Fruit fly (Drosophila melanogaster): ENCODE results near the gene rod.

rod gene

DNA sequence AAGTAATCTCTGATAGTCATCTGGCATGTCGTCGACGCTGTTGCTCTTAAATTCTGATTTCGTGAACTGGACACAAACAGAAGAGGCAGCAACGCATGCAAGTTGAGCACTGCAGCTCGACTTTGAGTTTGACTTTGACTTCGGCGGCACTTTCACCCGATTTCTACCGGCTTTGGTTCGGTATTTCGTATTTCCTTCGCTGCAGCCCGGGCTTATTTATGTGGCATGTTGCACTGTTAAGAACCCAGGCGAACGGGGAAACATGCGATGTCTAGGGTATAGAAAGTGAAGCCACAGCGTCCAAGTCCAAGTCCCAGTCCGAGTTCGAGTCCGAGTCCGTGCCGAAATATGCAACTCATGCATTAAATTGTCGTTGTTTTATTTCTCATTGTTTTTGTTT, 16.6 kb upstream of the rod start:
- no peak for TF ChIP-seq CG10979 (tag; optimal IDR thresholded peaks at IDR 0.05)
- no peak for TF ChIP-seq CG17361 (GFP tag; IDR thresholded peaks at IDR 0.05)
- no peak for TF ChIP-seq NC2β (GFP tag; optimal IDR thresholded peaks at IDR 0.05)
- peak; percentile 68 for TF ChIP-seq Blimp-1 (GFP tag; optimal IDR thresholded peaks at IDR 0.05)
- no peak for TF ChIP-seq sr (GFP tag; IDR thresholded peaks at IDR 0.05)
- no peak for TF ChIP-seq pnt (GFP tag; optimal IDR thresholded peaks at IDR 0.05)
- no peak for TF ChIP-seq CG4282 (GFP tag; optimal IDR thresholded peaks at IDR 0.05)

- TF ChIP-seq grn (GFP tag; optimal IDR thresholded peaks at IDR 0.05) (peak; percentile 66), CG1647 (GFP tag; optimal IDR thresholded peaks at IDR 0.05) (no peak), CG12769 (tag; optimal IDR thresholded peaks at IDR 0.05) (peak; percentile 3), Blimp-1 (GFP tag; optimal IDR thresholded peaks at IDR 0.05) (peak; percentile 54), CG6765 (GFP tag; optimal IDR thresholded peaks at IDR 0.05) (no peak), chinmo (GFP tag; IDR thresholded peaks at IDR 0.05; ENCODE audit: partially characterized antibody) (0 out of 4 replicates have a peak, but pooled peaks have one; percentile 12)
Measured at dm6 chr3R:31564588-31564987, 16.2 kb upstream of the rod start.

DNA sequence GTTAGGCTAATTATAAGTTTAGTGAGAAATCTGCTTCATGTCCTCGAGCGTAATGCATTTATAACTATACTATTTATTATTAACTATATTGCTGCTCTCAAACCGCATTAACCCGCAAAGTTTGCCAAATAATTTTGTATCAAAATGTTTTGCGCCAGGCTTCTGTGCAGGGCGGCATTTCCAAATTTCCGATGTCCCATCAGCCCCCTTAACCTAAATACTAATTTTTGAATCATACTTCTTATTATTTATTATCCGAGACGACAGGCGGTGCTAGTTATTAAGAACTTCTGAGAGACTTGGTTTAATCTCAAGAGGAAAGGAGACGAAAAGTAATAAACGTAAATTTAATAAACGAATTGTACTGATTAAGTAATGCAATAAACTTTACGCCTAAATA, 15.0 kb upstream of the rod start:
- TF ChIP-seq Lim3 (GFP tag; IDR thresholded peaks at IDR 0.05) (no peak), Ets65A (GFP tag) (peak; percentile 62), sens (GFP tag) (peak; percentile 55), CG18262 (tag; optimal IDR thresholded peaks at IDR 0.05) (no peak)

DNA sequence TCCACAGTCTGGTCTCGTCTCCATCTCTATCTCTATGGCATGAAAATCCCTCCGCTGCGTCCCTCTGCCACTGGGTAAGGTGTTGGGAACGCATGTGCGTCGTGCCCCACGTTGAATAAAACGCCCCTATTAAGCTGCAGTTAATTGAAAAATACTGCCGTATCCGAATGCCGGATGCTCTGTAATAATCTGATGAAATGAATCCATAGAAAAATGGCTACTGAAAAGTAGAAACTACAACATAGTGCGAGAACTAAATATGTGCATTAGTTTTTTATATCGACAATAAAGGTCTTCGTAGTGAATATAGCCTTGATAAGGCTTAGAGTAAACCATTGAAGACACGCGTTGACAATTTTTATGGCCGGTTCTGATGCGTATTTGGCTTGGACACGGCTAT, 14.0 kb upstream of the rod start:
- TF ChIP-seq chinmo (GFP tag; IDR thresholded peaks at IDR 0.05; ENCODE audit: partially characterized antibody) (0 out of 4 replicates have a peak, but pooled peaks have one; percentile 15), CG17612 (GFP tag; IDR thresholded peaks at IDR 0.05) (no peak), CG2875 (GFP tag; optimal IDR thresholded peaks at IDR 0.05) (peak; percentile 40), CG13624 (GFP tag; optimal IDR thresholded peaks at IDR 0.05) (no peak), CG15514 (GFP tag; optimal IDR thresholded peaks at IDR 0.05) (no peak), CG10209 (GFP tag; optimal IDR thresholded peaks at IDR 0.05) (peak; percentile 8), Ptx1 (GFP tag; IDR thresholded peaks at IDR 0.05) (peak; percentile 50), org-1 (GFP tag; optimal IDR thresholded peaks at IDR 0.05) (peak; percentile 19), Mrtf (GFP tag; IDR thresholded peaks at IDR 0.05) (peak; percentile 56; the same call in 1 of the 3 replicates), mirr (GFP tag; optimal IDR thresholded peaks at IDR 0.05) (no peak), cg (GFP tag; optimal IDR thresholded peaks at IDR 0.05) (no peak), nerfin-2 (GFP tag; IDR thresholded peaks at IDR 0.05; ENCODE audit: partially characterized antibody) (no peak), Gsc (GFP tag; IDR thresholded peaks at IDR 0.05) (peak; percentile 44; the same call in 1 of the 2 replicates), fd3F (GFP tag; optimal IDR thresholded peaks at IDR 0.05) (no peak), ci (GFP tag; IDR thresholded peaks at IDR 0.05) (peak; percentile 86), Dad (GFP tag; optimal IDR thresholded peaks at IDR 0.05) (peak; percentile 8), wor (GFP tag; IDR thresholded peaks at IDR 0.05) (peak; percentile 55; the same call in 1 of the 2 replicates), B-H1 (GFP tag; IDR thresholded peaks at IDR 0.05) (0 out of 3 replicates have a peak, but pooled peaks have one; percentile 16), nerfin-1 (tag; optimal IDR thresholded peaks at IDR 0.05) (peak; percentile 28), Ada2b (GFP tag; IDR thresholded peaks at IDR 0.05) (peak; percentile 53), CG10321 (GFP tag; IDR thresholded peaks at IDR 0.05) (0 out of 2 replicates have a peak, but pooled peaks have one; percentile 22), CG17328 (GFP tag; IDR thresholded peaks at IDR 0.05) (peak; percentile 68), CG5953 (GFP tag; IDR thresholded peaks at IDR 0.05) (peak; percentile 50; the same call in 1 of the 2 replicates), br (optimal IDR thresholded peaks at IDR 0.05) (no peak), maf-S (GFP tag; optimal IDR thresholded peaks at IDR 0.05) (no peak), Meics (GFP tag; optimal IDR thresholded peaks at IDR 0.05) (no peak), phol (tag; optimal IDR thresholded peaks at IDR 0.05) (peak; percentile 68), CG11723 (GFP tag; optimal IDR thresholded peaks at IDR 0.05) (no peak), sens-2 (GFP tag; IDR thresholded peaks at IDR 0.05) (peak; percentile 63; the same call in 1 of the 2 replicates), vvl (GFP tag; IDR thresholded peaks at IDR 0.05) (peak; percentile 79), ind (GFP tag; optimal IDR thresholded peaks at IDR 0.05) (peak; percentile 37), CG4820 (GFP tag; optimal IDR thresholded peaks at IDR 0.05) (peak; percentile 15)

Measured in whole organism, embryonic.